Worm (Caenorhabditis elegans) whole organism, L1 larva: ENCODE results near the gene C56E6.2.

ENCODE experiments used
- ceh-82 ChIP-seq, 3 experiments: fragments of 150-350 bp in 1 of 3; sonication (generic microtip) in 2 of 3; optimal IDR thresholded peaks; 2 replicates each; lab custom pipeline; 2014 to 2017; ENCODE audit warnings: missing biosample characterization in 3 of 3, missing genetic modification characterization in 3 of 3
- jun-1 ChIP-seq: fragments of 150-350 bp; optimal IDR thresholded peaks from 2 replicates; lab custom pipeline; 2014; ENCODE audit warnings: missing biosample characterization, missing genetic modification reagents, missing genetic modification characterization
- swsn-7 ChIP-seq: sonication (generic microtip); optimal IDR thresholded peaks from 2 replicates; lab custom pipeline; 2016; ENCODE audit warnings: missing genetic modification characterization, missing compliant biosample characterization

ce11 chrII:6566628-6567180 lies 42.0 kb downstream of the C56E6.2 start, which contains the start of the genes F18C5.5 and F18C5.9:
- TF ChIP-seq swsn-7 (no peak), ceh-82 (tag; optimal IDR thresholded peaks at IDR 0.05; lab: Kevin White, UChicago) (no peak), jun-1 (tag; lab: Kevin White, UChicago) (no peak)
